Fruit fly (Drosophila melanogaster): ENCODE results near the gene CG17075.
A peak's percentile ranks its signal among the peaks of the same experiment; 100 is the strongest.

CG17075 gene

dm6 chr2L:267441-268089, at the start of gene CG17075:
CG17075 (minus strand) TSS chr2L:267505.
- TF ChIP-seq CG8089 (GFP tag; optimal IDR thresholded peaks at IDR 0.05) (peak; percentile 48), nau (GFP tag; optimal IDR thresholded peaks at IDR 0.05) (no peak), CoRest (tag; optimal IDR thresholded peaks at IDR 0.05) (peak; percentile 95), E2f1 (GFP tag; IDR thresholded peaks at IDR 0.05) (peak; percentile 95), ewg (GFP tag; optimal IDR thresholded peaks at IDR 0.05) (peak; percentile 89), Fer1 (GFP tag; optimal IDR thresholded peaks at IDR 0.05) (peak; percentile 97), PHDP (tag; optimal IDR thresholded peaks at IDR 0.05) (peak; percentile 96), CG2889 (GFP tag; IDR thresholded peaks at IDR 0.05) (peak; percentile 95), gsb (GFP tag; IDR thresholded peaks at IDR 0.05) (peak; percentile 92), kay (GFP tag; optimal IDR thresholded peaks at IDR 0.05) (peak; percentile 86), amos (GFP tag; IDR thresholded peaks at IDR 0.05; ENCODE audit: partially characterized antibody) (no peak), ham (GFP tag; IDR thresholded peaks at IDR 0.05) (peak; percentile 61; the same call in 1 of the 2 replicates), CG13424 (tag; optimal IDR thresholded peaks at IDR 0.05) (peak; percentile 95), CG3726 (GFP tag; IDR thresholded peaks at IDR 0.05) (peak; percentile 90), Chrac-16 (GFP tag; optimal IDR thresholded peaks at IDR 0.05) (peak; percentile 89), Usf (GFP tag; optimal IDR thresholded peaks at IDR 0.05) (no peak), ara (GFP tag; IDR thresholded peaks at IDR 0.05) (peak; percentile 88), gem (tag; optimal IDR thresholded peaks at IDR 0.05) (peak; percentile 97), CG11247 (GFP tag; IDR thresholded peaks at IDR 0.05) (peak; percentile 93), CG6175 (GFP tag; IDR thresholded peaks at IDR 0.05) (peak; percentile 89), CG2129 (GFP tag; IDR thresholded peaks at IDR 0.05; ENCODE audit: partially characterized antibody) (no peak), sim (GFP tag; IDR thresholded peaks at IDR 0.05) (peak; percentile 53; the same call in 1 of the 2 replicates), tup (GFP tag; optimal IDR thresholded peaks at IDR 0.05) (peak; percentile 86), danr (GFP tag; IDR thresholded peaks at IDR 0.05) (peak; percentile 91), gt (GFP tag; IDR thresholded peaks at IDR 0.05) (peak; percentile 65; the same call in 1 of the 2 replicates), Dfd (GFP tag; optimal IDR thresholded peaks at IDR 0.05) (no peak), Taf1 (GFP tag; IDR thresholded peaks at IDR 0.05) (peak; percentile 86), Doc3 (GFP tag; IDR thresholded peaks at IDR 0.05; ENCODE audit: partially characterized antibody) (no peak), sqz (GFP tag; optimal IDR thresholded peaks at IDR 0.05) (peak; percentile 86), gsb-n (tag; optimal IDR thresholded peaks at IDR 0.05) (peak; percentile 89), HLH3B (GFP tag; IDR thresholded peaks at IDR 0.05) (peak; percentile 96), gro (GFP tag; optimal IDR thresholded peaks at IDR 0.05) (peak; percentile 75), NfI (GFP tag; optimal IDR thresholded peaks at IDR 0.05) (peak; percentile 95), CG7745 (tag; optimal IDR thresholded peaks at IDR 0.05) (no peak), Sry-δ (GFP tag; optimal IDR thresholded peaks at IDR 0.05) (peak; percentile 28), CG1233 (GFP tag; optimal IDR thresholded peaks at IDR 0.05) (peak; percentile 92), mld (GFP tag; IDR thresholded peaks at IDR 0.05; ENCODE audit: partially characterized antibody) (no peak), CG30020 (tag; optimal IDR thresholded peaks at IDR 0.05) (peak; percentile 63), CG15514 (GFP tag; optimal IDR thresholded peaks at IDR 0.05) (peak; percentile 93), crp (GFP tag; optimal IDR thresholded peaks at IDR 0.05) (peak in 1 of 2 experiments; percentile 54), CG34224 (GFP tag; IDR thresholded peaks at IDR 0.05; ENCODE audit: partially characterized antibody) (no peak), HHEX (GFP tag; optimal IDR thresholded peaks at IDR 0.05) (peak; percentile 96), maf-S (GFP tag; optimal IDR thresholded peaks at IDR 0.05) (peak; percentile 62), CG15696 (tag; optimal IDR thresholded peaks at IDR 0.05) (peak; percentile 55), CG6654 (GFP tag; optimal IDR thresholded peaks at IDR 0.05) (peak; percentile 73), CG17328 (GFP tag; IDR thresholded peaks at IDR 0.05) (peak; percentile 96), nmo (GFP tag; optimal IDR thresholded peaks at IDR 0.05) (peak; percentile 93), inv (GFP tag; IDR thresholded peaks at IDR 0.05; ENCODE audit: partially characterized antibody) (0 out of 2 replicates have a peak, but pooled peaks have one; percentile 13), H2.0 (GFP tag; IDR thresholded peaks at IDR 0.05) (peak; percentile 95)
